Fruit fly (Drosophila melanogaster) whole organism, larva: ENCODE data around the gene SP1173.

Source experiments
- noc ChIP-seq: fragments of 200-800 bp; sonication (Bioruptor generic); optimal IDR thresholded peaks from 3 replicates; lab custom pipeline; 2019; ENCODE audit warnings: missing biosample characterization, mild to moderate bottlenecking, missing genetic modification characterization, moderate library complexity

Gene SP1173

dm6 chr3L:6700962-6701477 is 2.3 kb downstream of the SP1173 start:
- no peak for TF ChIP-seq noc (tag; lab: Kevin White, UChicago)

DNA sequence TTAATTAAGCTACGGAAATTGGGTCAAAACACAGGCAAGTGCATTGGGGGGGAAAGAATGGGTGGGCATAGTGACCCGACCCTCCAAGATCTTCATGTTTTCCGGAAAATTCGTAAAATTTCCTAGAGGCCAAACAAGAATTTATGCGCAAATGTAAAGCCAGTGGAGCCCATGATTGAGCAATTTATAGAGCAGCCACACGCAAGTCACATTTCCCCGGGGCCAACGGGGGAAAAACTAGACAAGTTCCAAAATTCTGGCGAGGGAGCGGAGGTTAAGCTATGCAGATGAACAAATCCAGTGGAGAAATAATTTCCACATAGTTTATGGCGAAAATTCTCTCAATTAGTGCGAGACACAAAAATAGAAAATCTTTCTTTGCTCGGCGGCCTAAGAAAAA is 6.0 kb downstream of the SP1173 start:
- TF ChIP-seq noc (tag; lab: Kevin White, UChicago), result no peak

DNA sequence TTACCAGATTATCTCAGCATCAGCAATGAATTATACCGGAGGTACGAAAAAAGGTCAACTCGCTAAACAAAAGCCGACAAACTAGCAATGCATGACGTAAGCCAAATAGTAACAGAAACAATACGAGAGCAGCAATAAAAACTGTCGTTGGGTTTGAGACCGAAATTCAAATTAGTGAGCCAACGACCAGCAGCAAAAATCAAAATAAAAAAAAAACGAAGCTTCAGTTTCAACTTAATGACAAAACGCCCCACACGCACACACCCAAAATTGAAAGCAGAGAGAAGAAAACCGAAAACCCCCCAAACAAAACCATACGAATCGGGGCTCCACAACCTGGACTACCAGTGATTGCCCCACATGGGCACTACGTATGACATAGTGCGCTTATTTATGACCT is 9.1 kb downstream of the SP1173 start:
- no peak for TF ChIP-seq noc (tag; lab: Kevin White, UChicago)

DNA sequence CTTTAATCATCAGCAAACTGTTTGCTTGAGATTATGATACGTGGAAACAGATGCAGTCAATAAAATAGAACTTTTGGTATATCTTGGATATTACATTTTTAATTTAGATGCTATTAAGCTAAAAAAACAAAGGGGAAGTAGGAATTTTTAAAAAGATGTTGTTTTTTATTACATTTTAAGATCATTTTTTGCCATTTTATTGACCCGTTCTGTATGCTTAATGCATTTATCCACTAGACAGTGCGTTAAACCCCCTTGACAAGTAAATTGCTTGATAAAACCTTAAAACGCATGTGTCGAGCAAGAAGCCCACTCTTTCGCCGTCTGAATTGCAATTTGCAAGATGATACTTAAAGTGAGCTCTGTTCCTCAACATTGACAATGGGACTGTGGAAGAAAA is 10.1 kb downstream of the SP1173 start:
- TF ChIP-seq noc (tag; lab: Kevin White, UChicago), result no peak

- TF ChIP-seq noc (tag; lab: Kevin White, UChicago), result no peak
These were observed 14.4 kb downstream of the SP1173 start for dm6 chr3L:6688920-6689319.

- no peak for TF ChIP-seq noc (tag; lab: Kevin White, UChicago)
These were observed 35.6 kb downstream of the SP1173 start, which contains the start of gene Grl65a for dm6 chr3L:6667716-6668115. Grl65a (minus strand) TSS chr3L:6667816.

DNA sequence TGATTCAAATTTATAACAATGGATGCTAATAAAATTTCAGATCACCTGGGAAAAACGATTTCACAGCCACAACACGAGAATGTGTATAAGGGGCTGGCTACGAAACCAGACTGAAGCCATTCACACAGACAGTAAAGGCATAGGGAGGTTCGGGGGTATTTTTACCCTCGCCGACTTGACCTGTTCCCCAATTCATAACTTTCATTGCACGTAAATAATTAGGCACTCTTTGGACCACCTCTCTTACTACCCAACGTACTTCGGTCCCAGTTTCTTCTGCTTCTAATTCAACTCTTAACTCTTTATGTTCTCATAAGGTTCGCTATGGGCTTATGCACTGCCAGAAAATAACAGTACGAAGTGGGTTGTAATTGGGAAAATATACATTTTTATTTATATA is 37.8 kb downstream of the SP1173 start, which contains the start of gene eIF4E4:
Gene eIF4E4 (minus strand): TSS at position 101 of the 400 bp plus-strand sequence.
- TF ChIP-seq noc (tag; lab: Kevin White, UChicago), result no peak
